Fruit fly (Drosophila melanogaster) whole organism, embryonic: ENCODE data around the gene zen.

Experiments
- CG11695 ChIP-seq: fragments of 200-800 bp; sonication (Bioruptor generic); IDR thresholded peaks from 3 replicates; pipeline ENCODE4 v1.3.6; 2022; ENCODE audit warnings: missing biosample characterization, missing genetic modification characterization
- CG3995 ChIP-seq: fragments of 200-800 bp; sonication (Bioruptor generic); optimal IDR thresholded peaks from 3 replicates; lab custom pipeline; 2016; ENCODE audit warnings: missing biosample characterization, missing genetic modification characterization
- CG8944 ChIP-seq: fragments of 200-800 bp; sonication (Bioruptor generic); optimal IDR thresholded peaks from 3 replicates; lab custom pipeline; 2016; ENCODE audit warnings: missing biosample characterization, missing genetic modification characterization
- Opbp ChIP-seq: fragments of 200-800 bp; sonication (Bioruptor generic); IDR thresholded peaks from 3 replicates; pipeline ENCODE4 v1.3.6; 2022; ENCODE audit warnings: missing biosample characterization, missing genetic modification characterization; ENCODE audit not compliant: partially characterized antibody
- aop ChIP-seq: fragments of 200-800 bp; sonication (Bioruptor generic); IDR thresholded peaks from 2 replicates; pipeline ENCODE4 v1.3.6; 2022; ENCODE audit warnings: missing biosample characterization, missing genetic modification characterization
- cas ChIP-seq: fragments of 200-800 bp; sonication (Bioruptor generic); IDR thresholded peaks from 2 replicates; pipeline ENCODE4 v1.3.6; 2022; ENCODE audit warnings: missing biosample characterization, missing genetic modification characterization
- odd ChIP-seq: fragments of 200-800 bp; sonication (Bioruptor generic); optimal IDR thresholded peaks from 2 replicates; lab custom pipeline; 2017; ENCODE audit warnings: missing biosample characterization, mild to moderate bottlenecking, missing genetic modification characterization

- TF ChIP-seq odd (GFP tag; lab: Kevin White, UChicago) (no peak), aop (no peak), Opbp (GFP tag; lab: Robert Waterston, UW) (no peak), CG11695 (no peak), cas (GFP tag; lab: Robert Waterston, UW) (no peak), CG3995 (no peak), CG8944 (GFP tag; lab: Kevin White, UChicago) (no peak)
Observed at dm6 chr3R:6776797-6777196, 22.8 kb upstream of the zen start.
